Worm (Caenorhabditis elegans) whole organism, midembryonic: ENCODE measurements around the gene nhr-267.

ENCODE experiments used
- T22C8.4 ChIP-seq: fragments of 200-800 bp; sonication (Bioruptor generic); IDR thresholded peaks from 2 replicates; pipeline ENCODE4 v1.3.6; 2022; ENCODE audit warnings: missing genetic modification characterization, missing compliant biosample characterization
- cog-1 ChIP-seq: sonication (generic microtip); optimal IDR thresholded peaks from 2 replicates; lab custom pipeline; 2016; ENCODE audit warnings: missing genetic modification characterization, missing compliant biosample characterization
- flt-1 ChIP-seq: fragments of 200-800 bp; sonication (Bioruptor generic); IDR thresholded peaks from 2 replicates; pipeline ENCODE4 v1.3.6; 2022; ENCODE audit warnings: missing genetic modification characterization, missing compliant biosample characterization
- klf-2 ChIP-seq: fragments of 200-800 bp; sonication (Bioruptor generic); conservative IDR thresholded peaks from 2 replicates; pipeline ENCODE4 v1.3.6; 2022; ENCODE audit warnings: missing genetic modification reagents, missing genetic modification characterization, missing compliant biosample characterization
- ref-1 ChIP-seq: fragments of 200-800 bp; sonication (Bioruptor generic); conservative IDR thresholded peaks from 2 replicates; pipeline ENCODE4 v1.3.6; 2022; ENCODE audit warnings: missing genetic modification reagents, missing genetic modification characterization, missing compliant biosample characterization
- ztf-23 ChIP-seq: fragments of 200-800 bp; sonication (Bioruptor generic); IDR thresholded peaks from 2 replicates; pipeline ENCODE4 v1.3.6; 2022; ENCODE audit warnings: missing genetic modification reagents, missing genetic modification characterization, missing compliant biosample characterization
- ztf-29 ChIP-seq: fragments of 200-800 bp; sonication (Bioruptor generic); IDR thresholded peaks from 2 replicates; pipeline ENCODE4 v1.3.6; 2022; ENCODE audit warnings: missing genetic modification reagents, missing genetic modification characterization, missing compliant biosample characterization

- TF ChIP-seq cog-1 (tag; lab: Kevin White, UChicago) (no peak), ztf-29 (GFP tag; lab: Robert Waterston, UW) (no peak), klf-2 (no peak), ref-1 (GFP tag; lab: Robert Waterston, UW) (no peak), flt-1 (GFP tag; lab: Robert Waterston, UW) (no peak), T22C8.4 (GFP tag; lab: Robert Waterston, UW) (no peak), ztf-23 (GFP tag; lab: Robert Waterston, UW) (no peak)
These were observed 12.9 kb upstream of the nhr-267 start, which contains the start of gene F49C12.2 for ce11 chrIV:9299145-9299544.
